Fruit fly (Drosophila melanogaster) whole organism, embryonic: ENCODE data around the gene Lsp2.

ENCODE experiments used
- ATbp ChIP-seq: fragments of 200-800 bp; sonication (Bioruptor generic); optimal IDR thresholded peaks from 2 replicates; lab custom pipeline; 2017; ENCODE audit warnings: missing biosample characterization, mild to moderate bottlenecking, missing genetic modification characterization, missing genetic modification reagents
- Ada2b ChIP-seq: fragments of 200-800 bp; sonication (Bioruptor generic); IDR thresholded peaks from 2 replicates; pipeline ENCODE4 v1.3.6; 2022; ENCODE audit warnings: missing biosample characterization, missing genetic modification characterization
- Asciz ChIP-seq: fragments of 200-800 bp; sonication (Bioruptor generic); optimal IDR thresholded peaks from 2 replicates; lab custom pipeline; 2017; ENCODE audit warnings: missing biosample characterization, mild to moderate bottlenecking, missing genetic modification characterization, missing genetic modification reagents
- B-H1 ChIP-seq: fragments of 200-800 bp; sonication (Bioruptor generic); IDR thresholded peaks from 3 replicates; pipeline ENCODE4 v1.3.6; 2022; ENCODE audit warnings: missing biosample characterization, missing genetic modification characterization
- Blimp-1 ChIP-seq: fragments of 200-800 bp; sonication (Bioruptor generic); optimal IDR thresholded peaks from 3 replicates; lab custom pipeline; 2018; ENCODE audit warnings: missing biosample characterization, missing genetic modification characterization, mild to moderate bottlenecking, moderate library complexity, missing genetic modification reagents
- CG10462 ChIP-seq: fragments of 200-800 bp; sonication (Bioruptor generic); optimal IDR thresholded peaks from 2 replicates; lab custom pipeline; 2016; ENCODE audit warnings: missing biosample characterization, missing genetic modification characterization
- CG10654 ChIP-seq: fragments of 200-800 bp; sonication (Bioruptor generic); optimal IDR thresholded peaks from 2 replicates; lab custom pipeline; 2016; ENCODE audit warnings: missing biosample characterization, missing genetic modification characterization
- CG17385 ChIP-seq: fragments of 200-800 bp; sonication (Bioruptor generic); optimal IDR thresholded peaks from 3 replicates; lab custom pipeline; 2018; ENCODE audit warnings: missing biosample characterization, mild to moderate bottlenecking, missing genetic modification characterization
- CG30020 ChIP-seq: fragments of 200-800 bp; optimal IDR thresholded peaks from 2 replicates; lab custom pipeline; 2019; ENCODE audit warnings: missing biosample characterization, mild to moderate bottlenecking, missing genetic modification characterization, moderate library complexity
- CG3065 ChIP-seq: fragments of 200-800 bp; sonication (Bioruptor generic); optimal IDR thresholded peaks from 2 replicates; lab custom pipeline; 2016; ENCODE audit warnings: missing biosample characterization, missing genetic modification characterization
- CG31365 ChIP-seq: fragments of 200-800 bp; sonication (Bioruptor generic); optimal IDR thresholded peaks from 2 replicates; lab custom pipeline; 2018; ENCODE audit warnings: missing biosample characterization, mild to moderate bottlenecking, missing genetic modification characterization
- CG33213 ChIP-seq: fragments of 200-800 bp; sonication (Bioruptor generic); optimal IDR thresholded peaks from 3 replicates; lab custom pipeline; 2016; ENCODE audit warnings: missing biosample characterization, missing genetic modification characterization
- CG33557 ChIP-seq: fragments of 200-800 bp; sonication (Bioruptor generic); optimal IDR thresholded peaks from 2 replicates; lab custom pipeline; 2019; ENCODE audit warnings: missing biosample characterization, mild to moderate bottlenecking, missing genetic modification characterization, moderate library complexity
- CG34376 ChIP-seq: fragments of 200-800 bp; sonication (Bioruptor generic); optimal IDR thresholded peaks from 2 replicates; lab custom pipeline; 2018; ENCODE audit warnings: missing biosample characterization, mild to moderate bottlenecking, missing genetic modification characterization
- CG3838 ChIP-seq: fragments of 200-800 bp; sonication (Bioruptor generic); optimal IDR thresholded peaks from 3 replicates; lab custom pipeline; 2016; ENCODE audit warnings: missing biosample characterization, missing genetic modification characterization
- CG5180 ChIP-seq: fragments of 200-800 bp; sonication (Bioruptor generic); optimal IDR thresholded peaks from 3 replicates; lab custom pipeline; 2017; ENCODE audit warnings: missing biosample characterization, missing genetic modification characterization, mild to moderate bottlenecking, moderate library complexity, missing genetic modification reagents
- CG7839 ChIP-seq: fragments of 200-800 bp; sonication (Bioruptor generic); optimal IDR thresholded peaks from 3 replicates; lab custom pipeline; 2018; ENCODE audit warnings: missing biosample characterization, mild to moderate bottlenecking, missing genetic modification characterization, moderate library complexity
- CG8290 ChIP-seq, 3 experiments: fragments of 200-800 bp; sonication (Bioruptor generic); optimal IDR thresholded peaks; 2 replicates each; lab custom pipeline; 2016 to 2019; ENCODE audit warnings: missing biosample characterization in 3 of 3, missing genetic modification characterization in 3 of 3, mild to moderate bottlenecking in 2 of 3, moderate library complexity in 1 of 3
- CG9876 ChIP-seq: fragments of 200-800 bp; sonication (Bioruptor generic); optimal IDR thresholded peaks from 2 replicates; lab custom pipeline; 2016; ENCODE audit warnings: missing biosample characterization, missing genetic modification characterization
- D ChIP-seq, 2 experiments: fragments of 200-800 bp in 1 of 2; fragments of >200 bp in 1 of 2; sonication (Bioruptor generic) in 1 of 2; optimal IDR thresholded peaks; 2 replicates in 1 of 2; 3 replicates in 1 of 2; lab custom pipeline; 2017; ENCODE audit warnings: mild to moderate bottlenecking in 1 of 2, missing biosample characterization in 1 of 2, missing genetic modification characterization in 1 of 2, missing genetic modification reagents in 1 of 2
- D19B ChIP-seq: fragments of 200-800 bp; sonication (Bioruptor generic); optimal IDR thresholded peaks from 2 replicates; lab custom pipeline; 2017; ENCODE audit warnings: missing biosample characterization, mild to moderate bottlenecking, missing genetic modification characterization
- Dref ChIP-seq: fragments of 200-800 bp; sonication (Bioruptor generic); IDR thresholded peaks from 2 replicates; pipeline ENCODE4 v1.3.6; 2022; ENCODE audit warnings: missing biosample characterization, missing genetic modification characterization
- HHEX ChIP-seq: fragments of 200-800 bp; sonication (Bioruptor generic); optimal IDR thresholded peaks from 3 replicates; lab custom pipeline; 2017; ENCODE audit warnings: missing biosample characterization, mild to moderate bottlenecking, missing genetic modification characterization, missing genetic modification reagents
- Lim3 ChIP-seq: fragments of 200-800 bp; sonication (Bioruptor generic); IDR thresholded peaks from 2 replicates; pipeline ENCODE4 v1.3.6; 2022; ENCODE audit warnings: missing biosample characterization, missing genetic modification characterization
- Mad ChIP-seq: fragments of 200-800 bp; sonication (Bioruptor generic); optimal IDR thresholded peaks from 2 replicates; lab custom pipeline; 2016; ENCODE audit warnings: missing biosample characterization, missing genetic modification characterization
- Myb ChIP-seq: fragments of 200-800 bp; sonication (Bioruptor generic); optimal IDR thresholded peaks from 2 replicates; lab custom pipeline; 2016; ENCODE audit warnings: missing biosample characterization, missing genetic modification characterization
- NK7.1 ChIP-seq: fragments of 200-800 bp; sonication (Bioruptor generic); optimal IDR thresholded peaks from 3 replicates; lab custom pipeline; 2016; ENCODE audit warnings: missing biosample characterization, missing genetic modification characterization
- Ssrp ChIP-seq: fragments of 200-800 bp; sonication (Bioruptor generic); optimal IDR thresholded peaks from 2 replicates; lab custom pipeline; 2018; ENCODE audit warnings: missing biosample characterization, mild to moderate bottlenecking, missing genetic modification characterization, moderate library complexity
- Taf1 ChIP-seq: fragments of 200-800 bp; sonication (Bioruptor generic); IDR thresholded peaks from 2 replicates; pipeline ENCODE4 v1.3.6; 2022; ENCODE audit warnings: missing biosample characterization, missing genetic modification characterization
- Vsx1 ChIP-seq: fragments of 200-800 bp; sonication (Bioruptor generic); optimal IDR thresholded peaks from 2 replicates; lab custom pipeline; 2017; ENCODE audit warnings: missing biosample characterization, mild to moderate bottlenecking, missing genetic modification characterization, missing genetic modification reagents
- ab ChIP-seq: fragments of 200-800 bp; sonication (Bioruptor generic); optimal IDR thresholded peaks from 2 replicates; lab custom pipeline; 2016; ENCODE audit warnings: missing biosample characterization, missing genetic modification characterization
- amos ChIP-seq: fragments of 200-800 bp; sonication (Bioruptor generic); IDR thresholded peaks from 2 replicates; pipeline ENCODE4 v1.3.6; 2022; ENCODE audit warnings: missing biosample characterization, missing genetic modification characterization; ENCODE audit not compliant: partially characterized antibody
- aop ChIP-seq: fragments of 200-800 bp; sonication (Bioruptor generic); IDR thresholded peaks from 2 replicates; pipeline ENCODE4 v1.3.6; 2022; ENCODE audit warnings: missing biosample characterization, missing genetic modification characterization
- ato ChIP-seq: fragments of 200-800 bp; sonication (Bioruptor generic); IDR thresholded peaks from 2 replicates; pipeline ENCODE4 v1.3.6; 2022; ENCODE audit warnings: missing biosample characterization, missing genetic modification characterization; ENCODE audit not compliant: partially characterized antibody
- bbx ChIP-seq: fragments of 200-800 bp; sonication (Bioruptor generic); IDR thresholded peaks from 2 replicates; pipeline ENCODE4 v1.3.6; 2022; ENCODE audit warnings: missing biosample characterization, missing genetic modification characterization; ENCODE audit not compliant: partially characterized antibody
- bigmax ChIP-seq: fragments of 200-800 bp; sonication (Bioruptor generic); optimal IDR thresholded peaks from 2 replicates; lab custom pipeline; 2018; ENCODE audit warnings: missing biosample characterization, mild to moderate bottlenecking, missing genetic modification characterization
- bowl ChIP-seq: fragments of 200-800 bp; sonication (Bioruptor generic); IDR thresholded peaks from 2 replicates; pipeline ENCODE4 v1.3.6; 2022; ENCODE audit warnings: missing biosample characterization, missing genetic modification characterization
- chif ChIP-seq, 2 experiments: fragments of 200-800 bp; sonication (Bioruptor generic); optimal IDR thresholded peaks; 3 replicates each; lab custom pipeline; 2016; ENCODE audit warnings: missing biosample characterization in 2 of 2, missing genetic modification characterization in 2 of 2
- ftz-f1 ChIP-seq: fragments of 200-800 bp; sonication (Bioruptor generic); optimal IDR thresholded peaks from 2 replicates; lab custom pipeline; 2016; ENCODE audit warnings: missing biosample characterization, missing genetic modification characterization
- grn ChIP-seq: fragments of 200-800 bp; sonication (Bioruptor generic); optimal IDR thresholded peaks from 3 replicates; lab custom pipeline; 2017; ENCODE audit warnings: missing biosample characterization, missing genetic modification characterization
- gt ChIP-seq: fragments of 200-800 bp; sonication (Bioruptor generic); IDR thresholded peaks from 2 replicates; pipeline ENCODE4 v1.3.6; 2022; ENCODE audit warnings: missing biosample characterization, missing genetic modification characterization
- jigr1 ChIP-seq: fragments of 200-800 bp; sonication (Bioruptor generic); IDR thresholded peaks from 3 replicates; pipeline ENCODE4 v1.3.6; 2022; ENCODE audit warnings: missing biosample characterization, missing genetic modification characterization
- kay ChIP-seq: fragments of 200-800 bp; sonication (Bioruptor generic); optimal IDR thresholded peaks from 2 replicates; lab custom pipeline; 2016; ENCODE audit warnings: missing biosample characterization, missing genetic modification characterization
- row ChIP-seq: fragments of 200-800 bp; sonication (Bioruptor generic); IDR thresholded peaks from 3 replicates; pipeline ENCODE4 v1.3.6; 2022; ENCODE audit warnings: missing biosample characterization, missing genetic modification characterization
- seq ChIP-seq: fragments of 200-800 bp; sonication (Bioruptor generic); IDR thresholded peaks from 2 replicates; pipeline ENCODE4 v1.3.6; 2022; ENCODE audit warnings: missing biosample characterization, missing genetic modification characterization
- tna ChIP-seq: fragments of 200-800 bp; sonication (Bioruptor generic); IDR thresholded peaks from 2 replicates; pipeline ENCODE4 v1.3.6; 2022; ENCODE audit warnings: missing biosample characterization, missing genetic modification characterization; ENCODE audit not compliant: partially characterized antibody
- trh ChIP-seq: fragments of 200-800 bp; sonication (Bioruptor generic); optimal IDR thresholded peaks from 2 replicates; lab custom pipeline; 2016; ENCODE audit warnings: missing biosample characterization, missing genetic modification characterization
- zfh2 ChIP-seq: fragments of 200-800 bp; sonication (Bioruptor generic); optimal IDR thresholded peaks from 2 replicates; lab custom pipeline; 2016; ENCODE audit warnings: missing biosample characterization, missing genetic modification characterization

The Lsp2 gene

DNA sequence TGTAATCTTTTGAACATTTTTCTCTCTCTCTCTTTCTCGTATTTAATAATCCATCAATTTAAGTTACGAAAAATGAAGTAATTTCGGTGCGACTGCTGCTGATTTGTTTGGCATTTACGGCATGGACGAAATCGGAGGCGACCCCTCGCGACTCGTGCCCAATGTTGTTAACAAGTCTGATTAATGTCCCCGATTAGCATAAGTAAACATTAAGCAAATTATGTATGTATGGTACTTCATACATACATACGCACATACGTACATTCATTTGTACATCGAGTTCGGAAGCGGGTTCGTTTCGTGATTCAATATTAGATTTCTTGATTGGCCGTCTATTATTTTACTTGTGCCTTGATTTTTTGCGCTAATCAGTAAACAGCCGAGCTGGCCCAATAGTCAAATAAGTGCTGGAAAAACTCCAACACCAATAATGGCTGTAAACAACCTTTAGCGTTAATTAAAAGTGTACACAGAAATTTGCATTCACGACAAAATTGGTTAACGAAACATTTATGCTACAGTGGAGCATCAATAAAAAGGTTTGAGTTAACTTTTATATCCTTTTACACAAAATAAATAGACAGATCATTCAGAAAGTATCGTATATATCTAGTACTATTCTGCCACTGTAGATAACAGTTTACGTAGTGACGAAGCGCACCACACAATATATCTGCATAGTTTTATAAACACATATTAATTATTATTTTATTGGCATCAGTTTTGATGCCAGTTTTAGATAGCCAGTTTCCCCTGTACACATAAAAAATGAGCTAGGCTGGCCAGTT is 38.1 kb upstream of the Lsp2 start (continued):
- peak in 1 of 2 experiments; percentile 24 for TF ChIP-seq chif (GFP tag; optimal IDR thresholded peaks at IDR 0.05; lab: Kevin White, UChicago)
- no peak for TF ChIP-seq NK7.1 (GFP tag; lab: Kevin White, UChicago)
- peak; percentile 67 for TF ChIP-seq CG17385 (GFP tag; lab: Kevin White, UChicago)
- TF ChIP-seq tna (GFP tag; lab: Robert Waterston, UW), result no peak
- TF ChIP-seq zfh2, result peak; percentile 37
- peak; percentile 44 for TF ChIP-seq kay
- TF ChIP-seq Blimp-1, result no peak
- peak; percentile 65 for TF ChIP-seq Asciz (GFP tag; lab: Kevin White, UChicago)
- peak; percentile 45 for TF ChIP-seq ATbp (GFP tag; lab: Kevin White, UChicago)
- peak; percentile 79 for TF ChIP-seq CG34376 (GFP tag; lab: Kevin White, UChicago)
- TF ChIP-seq D19B (GFP tag; lab: Kevin White, UChicago), result peak; percentile 54
- TF ChIP-seq CG33213, result peak; percentile 11
- peak; percentile 84 for TF ChIP-seq row (GFP tag; lab: Robert Waterston, UW)
- no peak for TF ChIP-seq ftz-f1 (GFP tag; lab: Kevin White, UChicago)
- TF ChIP-seq B-H1 (GFP tag; lab: Robert Waterston, UW), result peak; percentile 49
- TF ChIP-seq CG8290 (GFP tag; optimal IDR thresholded peaks at IDR 0.05; lab: Kevin White, UChicago), result no peak
- peak in 1 of 2 experiments; percentile 36 for TF ChIP-seq CG8290 (tag; optimal IDR thresholded peaks at IDR 0.05; lab: Kevin White, UChicago)
- TF ChIP-seq CG33557 (GFP tag; lab: Kevin White, UChicago), result no peak
- TF ChIP-seq CG7839 (tag; lab: Kevin White, UChicago), result peak; percentile 77
- peak; percentile 40 for TF ChIP-seq trh (GFP tag; lab: Kevin White, UChicago)
- no peak for TF ChIP-seq grn (GFP tag; lab: Kevin White, UChicago)
- TF ChIP-seq bowl (GFP tag; lab: Robert Waterston, UW), result no peak
- TF ChIP-seq CG3838, result peak; percentile 16
- peak; percentile 8 for TF ChIP-seq ab (GFP tag; lab: Kevin White, UChicago)
- peak; percentile 43 for TF ChIP-seq Mad
- TF ChIP-seq gt (GFP tag; lab: Robert Waterston, UW), result no peak
- TF ChIP-seq CG10462, result no peak
- no peak for TF ChIP-seq Lim3
- TF ChIP-seq bigmax (GFP tag; lab: Kevin White, UChicago), result no peak
- peak; percentile 59 for TF ChIP-seq CG5180
- peak; percentile 10 for TF ChIP-seq Ssrp (tag; lab: Kevin White, UChicago)
- peak; percentile 70 for TF ChIP-seq Ada2b
- no peak for TF ChIP-seq bbx (GFP tag; lab: Robert Waterston, UW)
- no peak for TF ChIP-seq D (optimal IDR thresholded peaks at IDR 0.05; lab: Kevin White, UChicago)
- TF ChIP-seq D (GFP tag; optimal IDR thresholded peaks at IDR 0.05; lab: Kevin White, UChicago), result no peak
- TF ChIP-seq CG9876 (GFP tag; lab: Kevin White, UChicago), result no peak
- no peak for TF ChIP-seq Myb (GFP tag; lab: Kevin White, UChicago)
- TF ChIP-seq Taf1, result peak; percentile 66
- TF ChIP-seq aop (GFP tag; lab: Robert Waterston, UW), result peak; percentile 38; the same call in 1 of the 2 replicates
- TF ChIP-seq amos (GFP tag; lab: Robert Waterston, UW), result no peak
- no peak for TF ChIP-seq Vsx1 (GFP tag; lab: Kevin White, UChicago)
- 0 out of 3 replicates have a peak, but pooled peaks have one; percentile 36 for TF ChIP-seq jigr1 (GFP tag; lab: Robert Waterston, UW)
- peak; percentile 65 for TF ChIP-seq HHEX (GFP tag; lab: Kevin White, UChicago)
- TF ChIP-seq ato (GFP tag; lab: Robert Waterston, UW), result no peak
- peak; percentile 35 for TF ChIP-seq CG10654 (GFP tag; lab: Kevin White, UChicago)
- TF ChIP-seq Dref (GFP tag; lab: Robert Waterston, UW), result no peak
- no peak for TF ChIP-seq CG30020
- TF ChIP-seq CG3065 (GFP tag; lab: Kevin White, UChicago), result no peak
- peak; percentile 74; the same call in 1 of the 2 replicates for TF ChIP-seq seq (GFP tag; lab: Robert Waterston, UW)
- no peak for TF ChIP-seq CG31365 (tag; lab: Kevin White, UChicago)
